Worm (Caenorhabditis elegans): ENCODE measurements around the gene F46H6.5.

The F46H6.5 gene

DNA sequence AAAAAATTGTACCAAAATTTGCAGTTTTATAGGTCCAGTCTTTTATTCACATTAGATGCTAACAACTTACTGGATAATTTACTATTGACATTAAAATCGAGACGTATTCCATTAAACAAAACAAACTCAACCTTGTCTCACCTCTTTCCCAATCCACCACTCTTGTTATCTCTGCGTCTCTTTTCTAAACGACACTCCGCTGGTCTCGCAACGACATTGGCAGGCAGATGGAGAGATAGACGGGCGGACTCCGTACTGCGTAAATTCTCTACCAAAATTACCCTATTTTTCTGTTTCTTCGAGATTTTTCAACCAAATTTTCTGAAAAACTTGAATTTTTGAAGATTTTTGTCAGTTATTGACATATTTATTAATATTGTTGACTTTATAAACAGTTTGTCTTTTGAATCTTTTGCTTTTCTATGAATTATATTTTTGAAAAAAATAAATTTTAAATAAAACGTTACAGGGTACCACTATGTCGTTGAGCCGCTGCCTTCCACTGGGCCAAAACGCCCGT, 22.7 kb downstream of the F46H6.5 start, which contains the start of gene asb-2 (continued):
- no peak for TF ChIP-seq zfp-3 (GFP tag; conservative IDR thresholded peaks at IDR 0.05)
- TF ChIP-seq duxl-1 (tag; optimal IDR thresholded peaks at IDR 0.05; ENCODE audit: poor library complexity), result peak; percentile 4
- peak; percentile 66 for TF ChIP-seq nhr-102 (tag; optimal IDR thresholded peaks at IDR 0.05)
- peak; percentile 99 for TF ChIP-seq T20F7.1 (GFP tag; optimal IDR thresholded peaks at IDR 0.05)
- peak; percentile 41 for TF ChIP-seq zip-2 (tag; optimal IDR thresholded peaks at IDR 0.05)
- peak; percentile 77 for TF ChIP-seq rbr-2 (tag; optimal IDR thresholded peaks at IDR 0.05)

- no peak for TF ChIP-seq set-16 (GFP tag; IDR thresholded peaks at IDR 0.05)
- peak; percentile 31 for TF ChIP-seq aha-1 (tag)
These were observed 25.8 kb downstream of the F46H6.5 start, which contains the start of gene nmur-3 for ce11 chrX:4466218-4466617. Gene nmur-3 (plus strand): TSS chrX:4466518.

DNA sequence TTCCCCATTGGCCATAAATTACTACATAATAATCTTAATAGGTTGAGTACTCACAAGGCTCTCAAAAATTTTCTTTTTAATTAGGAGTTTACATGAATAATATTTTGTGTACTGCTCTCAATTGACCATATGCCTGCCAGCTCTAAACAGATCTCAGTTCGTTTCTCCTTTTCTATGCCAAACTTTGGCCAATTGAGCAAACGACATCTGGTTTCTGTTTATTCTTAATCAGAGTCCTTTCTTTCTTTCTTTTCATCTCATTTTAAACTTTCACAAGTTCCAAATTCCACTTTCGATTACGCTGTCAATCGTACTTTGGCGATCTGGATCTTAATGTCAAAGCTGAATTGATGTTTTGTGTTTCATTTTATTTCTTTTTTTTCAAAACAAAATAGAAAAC, 27.6 kb downstream of the F46H6.5 start:
- TF ChIP-seq nhr-42 (GFP tag; IDR thresholded peaks at IDR 0.05), result no peak
- no peak for TF ChIP-seq mdt-29 (GFP tag; IDR thresholded peaks at IDR 0.05)
- no peak for TF ChIP-seq ZK337.2 (GFP tag; IDR thresholded peaks at IDR 0.05)
- TF ChIP-seq Y75B8A.6 (GFP tag; IDR thresholded peaks at IDR 0.05), result no peak
- TF ChIP-seq hlh-30 (tag; optimal IDR thresholded peaks at IDR 0.05; ENCODE audit: insufficient read depth), result no peak
- TF ChIP-seq Y48G9A.11 (GFP tag; IDR thresholded peaks at IDR 0.05), result no peak
- no peak for TF ChIP-seq ztf-11 (tag; optimal IDR thresholded peaks at IDR 0.05)
- no peak for TF ChIP-seq lin-1 (GFP tag; IDR thresholded peaks at IDR 0.05)
- no peak for TF ChIP-seq nhr-11 (tag; optimal IDR thresholded peaks at IDR 0.05)
- no peak for TF ChIP-seq egl-27 (tag; optimal IDR thresholded peaks at IDR 0.05)

DNA sequence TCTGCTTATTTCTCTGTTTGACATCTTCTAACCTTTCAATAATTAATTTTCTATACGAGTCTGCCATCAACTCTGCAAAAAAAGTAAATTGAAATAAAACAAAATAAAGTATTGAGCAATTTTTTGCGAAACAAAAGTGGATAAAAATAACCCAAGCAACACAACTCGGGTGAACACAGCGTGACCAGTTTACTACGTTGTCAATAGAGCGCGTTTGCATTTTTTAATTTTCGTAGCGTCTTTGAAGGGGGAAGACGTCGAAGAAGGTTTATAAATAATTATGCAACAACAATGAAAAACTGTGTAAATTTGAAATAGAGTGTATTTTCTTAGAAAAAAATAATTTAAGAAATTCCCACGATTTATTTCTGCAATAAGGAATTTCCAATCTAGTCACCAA, 29.6 kb downstream of the F46H6.5 start, which contains the start of gene atg-16.1:
Gene atg-16.1 (minus strand): TSS at position 76 of the 400 bp plus-strand sequence.
- TF ChIP-seq ztf-7 (tag; optimal IDR thresholded peaks at IDR 0.05), result peak; percentile 3
- peak; percentile 7 for TF ChIP-seq pqm-1 (tag; optimal IDR thresholded peaks at IDR 0.05)
- no peak for TF ChIP-seq lin-15B (tag; optimal IDR thresholded peaks at IDR 0.05)
- TF ChIP-seq daf-16 (GFP tag; optimal IDR thresholded peaks at IDR 0.05), result no peak
- peak; percentile 47 for TF ChIP-seq daf-16 (tag; optimal IDR thresholded peaks at IDR 0.05)
- no peak for TF ChIP-seq madf-9 (GFP tag; conservative IDR thresholded peaks at IDR 0.05)
- TF ChIP-seq mdl-1 (tag; optimal IDR thresholded peaks at IDR 0.05), result peak in 1 of 2 experiments; percentile 59
- TF ChIP-seq lsy-2 (tag; optimal IDR thresholded peaks at IDR 0.05), result peak in 1 of 2 experiments; percentile 80
- peak; percentile 29 for TF ChIP-seq hlh-11 (tag; optimal IDR thresholded peaks at IDR 0.05)
- no peak for TF ChIP-seq nhr-48 (tag; optimal IDR thresholded peaks at IDR 0.05)
- no peak for TF ChIP-seq lir-3 (tag; optimal IDR thresholded peaks at IDR 0.05)
- TF ChIP-seq nhr-28 (tag; optimal IDR thresholded peaks at IDR 0.05), result peak; percentile 87
- TF ChIP-seq ceh-44 (GFP tag; IDR thresholded peaks at IDR 0.05), result no peak
- TF ChIP-seq lin-39 (tag; optimal IDR thresholded peaks at IDR 0.05), result no peak
- TF ChIP-seq ceh-82 (tag; optimal IDR thresholded peaks at IDR 0.05), result no peak
- no peak for TF ChIP-seq fkh-10 (GFP tag; optimal IDR thresholded peaks at IDR 0.05)
- TF ChIP-seq dpl-1 (GFP tag; optimal IDR thresholded peaks at IDR 0.05), result peak; percentile 45
- no peak for TF ChIP-seq ceh-28 (tag; optimal IDR thresholded peaks at IDR 0.05)
- TF ChIP-seq lin-38 (GFP tag; IDR thresholded peaks at IDR 0.05), result peak; percentile 95
- TF ChIP-seq pha-4 (GFP tag; IDR thresholded peaks at IDR 0.05), result no peak
- TF ChIP-seq pha-4 (tag; optimal IDR thresholded peaks at IDR 0.05), result peak; percentile 54
- no peak for TF ChIP-seq F49E8.2 (tag; optimal IDR thresholded peaks at IDR 0.05; ENCODE audit: borderline replicate concordance)
- TF ChIP-seq mep-1 (tag; optimal IDR thresholded peaks at IDR 0.05), result peak; percentile 67
- TF ChIP-seq hif-1 (tag; optimal IDR thresholded peaks at IDR 0.05), result no peak
- TF ChIP-seq aha-1 (tag), result peak; percentile 49
- TF ChIP-seq mes-2 (tag; optimal IDR thresholded peaks at IDR 0.05; ENCODE audit: poor library complexity, severe bottlenecking), result peak; percentile 75
- TF ChIP-seq php-3 (GFP tag; IDR thresholded peaks at IDR 0.05), result no peak
- TF ChIP-seq unc-62 (GFP tag; optimal IDR thresholded peaks at IDR 0.05 in 1 of 2), result no peak
- no peak for TF ChIP-seq unc-62 (tag; optimal IDR thresholded peaks at IDR 0.05)
- peak; percentile 52 for TF ChIP-seq rbr-2 (tag; optimal IDR thresholded peaks at IDR 0.05)
- TF ChIP-seq T20F7.1 (GFP tag; optimal IDR thresholded peaks at IDR 0.05), result peak; percentile 73
- no peak for TF ChIP-seq F26F4.8 (GFP tag; conservative IDR thresholded peaks at IDR 0.05)

All from whole organism, L4 larva.